Worm (Caenorhabditis elegans): ENCODE measurements around the gene oac-29.
A peak's percentile ranks its signal among the peaks of the same experiment; 100 is the strongest.

- TF ChIP-seq hlh-30 (tag; optimal IDR thresholded peaks at IDR 0.05; ENCODE audit: insufficient read depth) (no peak), nhr-77 (tag; optimal IDR thresholded peaks at IDR 0.05) (peak; percentile 14)
These were observed 36.2 kb upstream of the oac-29 start for ce11 chrV:8671568-8672123.
